Worm (Caenorhabditis elegans) whole organism, young adult: ENCODE results near the gene fipr-9.

Experiments used
- B0019.2 ChIP-seq: fragments of 200-800 bp; sonication (Bioruptor generic); conservative IDR thresholded peaks from 2 replicates; pipeline ENCODE4 v1.3.6; 2022; ENCODE audit warnings: missing genetic modification reagents, missing genetic modification characterization, missing compliant biosample characterization
- B0336.3 ChIP-seq: fragments of 200-800 bp; sonication (Bioruptor generic); IDR thresholded peaks from 2 replicates; pipeline ENCODE4 v1.3.6; 2022; ENCODE audit warnings: missing genetic modification characterization, missing compliant biosample characterization
- F10E7.11 ChIP-seq: sonication (generic microtip); optimal IDR thresholded peaks from 2 replicates; lab custom pipeline; 2017; ENCODE audit warnings: mild to moderate bottlenecking, missing genetic modification characterization, moderate library complexity, missing compliant biosample characterization
- F39B2.1 ChIP-seq: fragments of 200-800 bp; sonication (Bioruptor generic); IDR thresholded peaks from 2 replicates; pipeline ENCODE4 v1.3.6; 2022; ENCODE audit warnings: missing genetic modification reagents, missing genetic modification characterization, missing compliant biosample characterization
- F49E8.2 ChIP-seq: sonication (generic microtip); optimal IDR thresholded peaks from 3 replicates; lab custom pipeline; 2017; ENCODE audit warnings: missing genetic modification characterization, mild to moderate bottlenecking, missing compliant biosample characterization, antibody characterized with exemption, moderate library complexity; ENCODE audit not compliant: insufficient read depth
- T26A5.8 ChIP-seq: sonication (generic microtip); optimal IDR thresholded peaks from 2 replicates; lab custom pipeline; 2016; ENCODE audit warnings: missing genetic modification characterization, missing compliant biosample characterization
- Y53G8AR.9 ChIP-seq: fragments of 200-800 bp; sonication (Bioruptor generic); conservative IDR thresholded peaks from 2 replicates; pipeline ENCODE4 v1.3.6; 2022; ENCODE audit warnings: missing genetic modification reagents, missing genetic modification characterization, missing compliant biosample characterization
- Y56A3A.18 ChIP-seq: fragments of 200-800 bp; sonication (Bioruptor generic); IDR thresholded peaks from 2 replicates; pipeline ENCODE4 v1.3.6; 2022; ENCODE audit warnings: missing genetic modification reagents, missing genetic modification characterization, missing compliant biosample characterization
- Y95B8A.8 ChIP-seq: fragments of 200-800 bp; sonication (Bioruptor generic); IDR thresholded peaks from 2 replicates; pipeline ENCODE4 v1.3.6; 2022; ENCODE audit warnings: missing genetic modification reagents, missing genetic modification characterization, missing compliant biosample characterization
- ama-1 ChIP-seq, 3 experiments: fragments of 150-350 bp in 1 of 3; sonication (generic microtip) in 2 of 3; optimal IDR thresholded peaks; 2 replicates each; lab custom pipeline; 2014 to 2018; ENCODE audit warnings: missing biosample characterization in 2 of 3, missing genetic modification characterization in 2 of 3, missing genetic modification reagents in 2 of 3
- atf-7 ChIP-seq: sonication (generic microtip); optimal IDR thresholded peaks from 2 replicates; lab custom pipeline; 2017; ENCODE audit warnings: mild to moderate bottlenecking, missing genetic modification characterization, missing compliant biosample characterization
- attf-5 ChIP-seq: fragments of 200-800 bp; sonication (Bioruptor generic); optimal IDR thresholded peaks from 2 replicates; lab custom pipeline; 2018; ENCODE audit warnings: mild to moderate bottlenecking, missing genetic modification characterization, missing compliant biosample characterization
- cebp-1 ChIP-seq, 2 experiments: fragments of 200-800 bp in 1 of 2; sonication (Bioruptor generic) in 1 of 2; sonication (generic microtip) in 1 of 2; IDR thresholded peaks in 1 of 2; optimal IDR thresholded peaks in 1 of 2; 2 replicates each; pipeline versions ENCODE4 v1.3.6 to Lab custom; 2017 to 2022; ENCODE audit warnings: missing compliant biosample characterization in 2 of 2, missing genetic modification characterization in 2 of 2, mild to moderate bottlenecking in 1 of 2, missing genetic modification reagents in 1 of 2, moderate library complexity in 1 of 2
- ceh-58 ChIP-seq: fragments of 200-800 bp; sonication (Bioruptor generic); IDR thresholded peaks from 2 replicates; pipeline ENCODE4 v1.3.6; 2022; ENCODE audit warnings: missing genetic modification characterization, missing compliant biosample characterization
- dpl-1 ChIP-seq: fragments of 150-350 bp; optimal IDR thresholded peaks from 2 replicates; lab custom pipeline; 2014; ENCODE audit warnings: missing biosample characterization, missing genetic modification reagents, missing genetic modification characterization
- efl-1 ChIP-seq: fragments of 150-350 bp; optimal IDR thresholded peaks from 2 replicates; lab custom pipeline; 2014; ENCODE audit warnings: missing biosample characterization, missing genetic modification reagents, missing genetic modification characterization
- egl-44 ChIP-seq: fragments of 200-800 bp; sonication (Bioruptor generic); IDR thresholded peaks from 2 replicates; pipeline ENCODE4 v1.3.6; 2022; ENCODE audit warnings: missing genetic modification reagents, missing genetic modification characterization, missing compliant biosample characterization
- him-1 ChIP-seq: sonication (generic microtip); optimal IDR thresholded peaks from 2 replicates; lab custom pipeline; 2016; ENCODE audit warnings: missing genotype, missing genetic modification reagents, missing genetic modification characterization, missing compliant biosample characterization
- lin-26 ChIP-seq: fragments of 200-800 bp; sonication (Bioruptor generic); IDR thresholded peaks from 2 replicates; pipeline ENCODE4 v1.3.6; 2022; ENCODE audit warnings: missing genetic modification reagents, missing genetic modification characterization, missing compliant biosample characterization
- lin-40 ChIP-seq: sonication (generic microtip); optimal IDR thresholded peaks from 2 replicates; lab custom pipeline; 2016; ENCODE audit warnings: missing genetic modification characterization, mild to moderate bottlenecking, missing compliant biosample characterization, missing genotype, missing genetic modification reagents
- madf-6 ChIP-seq: fragments of 200-800 bp; sonication (Bioruptor generic); IDR thresholded peaks from 2 replicates; pipeline ENCODE4 v1.3.6; 2022; ENCODE audit warnings: missing genetic modification reagents, missing genetic modification characterization, missing compliant biosample characterization
- madf-8 ChIP-seq: fragments of 200-800 bp; sonication (Bioruptor generic); conservative IDR thresholded peaks from 2 replicates; pipeline ENCODE4 v1.3.6; 2022; ENCODE audit warnings: missing genetic modification reagents, missing genetic modification characterization, missing compliant biosample characterization
- nhr-179 ChIP-seq: sonication (generic microtip); optimal IDR thresholded peaks from 2 replicates; lab custom pipeline; 2016; ENCODE audit warnings: mild to moderate bottlenecking, missing genetic modification characterization, missing compliant biosample characterization
- nhr-80 ChIP-seq: sonication (generic microtip); optimal IDR thresholded peaks from 2 replicates; lab custom pipeline; 2016; ENCODE audit warnings: missing genetic modification characterization, missing compliant biosample characterization
- nhr-90 ChIP-seq: sonication (generic microtip); optimal IDR thresholded peaks from 2 replicates; lab custom pipeline; 2016; ENCODE audit warnings: missing genotype, mild to moderate bottlenecking, missing genetic modification characterization, missing compliant biosample characterization
- pbrm-1 ChIP-seq: fragments of 200-800 bp; sonication (Bioruptor generic); IDR thresholded peaks from 2 replicates; pipeline ENCODE4 v1.3.6; 2022; ENCODE audit warnings: missing genetic modification reagents, missing genetic modification characterization, missing compliant biosample characterization
- pha-4 ChIP-seq: fragments of 150-350 bp; sonication (generic microtip); optimal IDR thresholded peaks from 2 replicates; lab custom pipeline; 2014; ENCODE audit warnings: missing biosample characterization, missing genetic modification reagents, missing genetic modification characterization
- sdz-38 ChIP-seq: sonication (generic microtip); optimal IDR thresholded peaks from 2 replicates; lab custom pipeline; 2016; ENCODE audit warnings: missing genotype, missing genetic modification characterization, missing compliant biosample characterization
- snpc-3.4 ChIP-seq: sonication (generic microtip); optimal IDR thresholded peaks from 2 replicates; lab custom pipeline; 2017; ENCODE audit warnings: missing genetic modification characterization, mild to moderate bottlenecking, missing compliant biosample characterization, antibody characterized with exemption, moderate library complexity, missing genotype, missing genetic modification reagents
- snpc-4 ChIP-seq, 5 experiments: fragments of 150-350 bp in 1 of 5; sonication (generic microtip) in 4 of 5; optimal IDR thresholded peaks; 2 replicates each; lab custom pipeline; 2014 to 2018; ENCODE audit warnings: missing genetic modification characterization in 5 of 5, missing biosample characterization in 3 of 5, antibody characterized with exemption in 2 of 5, mild to moderate bottlenecking in 2 of 5, missing compliant biosample characterization in 2 of 5, missing genotype in 2 of 5, moderate library complexity in 2 of 5, missing genetic modification reagents in 1 of 5
- unc-130 ChIP-seq: sonication (generic microtip); optimal IDR thresholded peaks from 2 replicates; lab custom pipeline; 2016; ENCODE audit warnings: missing genetic modification reagents, missing genetic modification characterization, missing compliant biosample characterization
- unc-62 ChIP-seq: fragments of 150-350 bp; optimal IDR thresholded peaks from 2 replicates; lab custom pipeline; 2014; ENCODE audit warnings: missing biosample characterization, missing genetic modification reagents, missing genetic modification characterization
- xnd-1 ChIP-seq: sonication (generic microtip); optimal IDR thresholded peaks from 2 replicates; lab custom pipeline; 2016; ENCODE audit warnings: missing genotype, missing genetic modification reagents, missing genetic modification characterization, missing compliant biosample characterization
- ztf-26 ChIP-seq: sonication (generic microtip); optimal IDR thresholded peaks from 2 replicates; lab custom pipeline; 2017; ENCODE audit warnings: missing genetic modification characterization, missing compliant biosample characterization

The fipr-9 gene

DNA sequence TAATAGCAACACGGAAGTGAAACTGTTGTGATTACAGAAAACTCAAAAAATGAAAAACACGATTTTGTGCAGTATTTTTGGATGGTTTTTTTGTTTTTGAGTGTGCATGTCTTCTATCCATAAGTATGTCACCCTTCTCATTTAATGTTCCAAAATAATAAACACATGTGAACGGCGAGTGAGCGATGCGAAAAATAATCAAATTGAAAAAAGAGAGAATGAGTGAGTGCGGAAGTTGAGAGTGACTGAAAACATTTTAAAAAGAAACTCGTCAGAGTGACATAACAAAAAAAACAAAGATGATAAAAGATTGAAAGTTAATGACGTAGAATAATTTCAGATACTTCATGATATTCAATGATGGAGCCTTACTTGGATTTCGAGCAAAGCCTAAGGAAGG is 28.1 kb downstream of the fipr-9 start (continued):
- no peak for TF ChIP-seq T26A5.8
- TF ChIP-seq madf-6 (GFP tag; lab: Robert Waterston, UW), result no peak
- TF ChIP-seq dpl-1 (GFP tag; lab: Kevin White, UChicago), result no peak
- TF ChIP-seq lin-26 (GFP tag; lab: Robert Waterston, UW), result no peak
- TF ChIP-seq snpc-3.4, result no peak
- TF ChIP-seq sdz-38 (tag; lab: Kevin White, UChicago), result no peak
- TF ChIP-seq F10E7.11 (tag; lab: Kevin White, UChicago), result no peak

ce11 chrV:10252682-10253081 is 31.2 kb downstream of the fipr-9 start:
- TF ChIP-seq B0019.2, result no peak
- no peak for TF ChIP-seq ama-1 (optimal IDR thresholded peaks at IDR 0.05; lab: Kevin White, UChicago)
- TF ChIP-seq ama-1 (GFP tag; optimal IDR thresholded peaks at IDR 0.05; lab: Kevin White, UChicago), result peak in 1 of 2 experiments; percentile 64
- TF ChIP-seq atf-7, result no peak
- TF ChIP-seq pbrm-1, result no peak
- no peak for TF ChIP-seq xnd-1 (tag; lab: Kevin White, UChicago)
- TF ChIP-seq cebp-1 (GFP tag; IDR thresholded peaks at IDR 0.05; lab: Robert Waterston, UW), result no peak; the same call in 1 of the 2 replicates
- TF ChIP-seq cebp-1 (tag; optimal IDR thresholded peaks at IDR 0.05; lab: Kevin White, UChicago), result peak; percentile 24
- peak; percentile 53; the same call in 1 of the 2 replicates for TF ChIP-seq B0336.3 (GFP tag; lab: Robert Waterston, UW)
- 0 out of 2 replicates have a peak, but pooled peaks have one; percentile 11 for TF ChIP-seq madf-6 (GFP tag; lab: Robert Waterston, UW)
- peak; percentile 67; the same call in 1 of the 2 replicates for TF ChIP-seq Y95B8A.8 (GFP tag; lab: Robert Waterston, UW)
- peak; percentile 25 for TF ChIP-seq him-1 (tag; lab: Kevin White, UChicago)
- peak; percentile 10 for TF ChIP-seq F49E8.2 (tag; lab: Kevin White, UChicago)
- no peak for TF ChIP-seq nhr-179 (tag; lab: Kevin White, UChicago)
- TF ChIP-seq pha-4, result no peak
- TF ChIP-seq Y56A3A.18 (GFP tag; lab: Robert Waterston, UW), result peak; percentile 44; the same call in 1 of the 2 replicates

ce11 chrV:10255005-10255472 is 33.6 kb downstream of the fipr-9 start, which contains the start of gene rop-1:
Gene rop-1 (minus strand): TSS chrV:10255055.
- TF ChIP-seq egl-44 (GFP tag; lab: Robert Waterston, UW), result no peak
- TF ChIP-seq Y53G8AR.9 (GFP tag; lab: Robert Waterston, UW), result no peak
- TF ChIP-seq F39B2.1 (GFP tag; lab: Robert Waterston, UW), result no peak
- TF ChIP-seq snpc-3.4, result no peak
- TF ChIP-seq unc-130, result no peak
- TF ChIP-seq nhr-80 (tag; lab: Kevin White, UChicago), result peak; percentile 38
- TF ChIP-seq ztf-26 (tag; lab: Kevin White, UChicago), result no peak
- TF ChIP-seq efl-1 (GFP tag; lab: Kevin White, UChicago), result no peak
- TF ChIP-seq snpc-4 (GFP tag; optimal IDR thresholded peaks at IDR 0.05; lab: Kevin White, UChicago), result no peak
- peak in 1 of 4 experiments; percentile 8 for TF ChIP-seq snpc-4 (tag; optimal IDR thresholded peaks at IDR 0.05; lab: Kevin White, UChicago)
- no peak for TF ChIP-seq Y95B8A.8 (GFP tag; lab: Robert Waterston, UW)
- no peak for TF ChIP-seq nhr-90 (tag; lab: Kevin White, UChicago)
- peak; percentile 42 for TF ChIP-seq unc-62 (GFP tag; lab: Kevin White, UChicago)
- no peak for TF ChIP-seq F49E8.2 (tag; lab: Kevin White, UChicago)
- no peak for TF ChIP-seq ceh-58 (GFP tag; lab: Robert Waterston, UW)
- 0 out of 2 replicates have a peak, but pooled peaks have one; percentile 31 for TF ChIP-seq cebp-1 (GFP tag; IDR thresholded peaks at IDR 0.05; lab: Robert Waterston, UW)
- TF ChIP-seq cebp-1 (tag; optimal IDR thresholded peaks at IDR 0.05; lab: Kevin White, UChicago), result peak; percentile 87
- TF ChIP-seq madf-8 (GFP tag; lab: Robert Waterston, UW), result no peak
- no peak for TF ChIP-seq attf-5 (GFP tag; lab: Kevin White, UChicago)
- TF ChIP-seq lin-40 (tag; lab: Kevin White, UChicago), result no peak
- TF ChIP-seq, all 124 proteins: peak for 4
